Worm (Caenorhabditis elegans): ENCODE measurements around the gene Y17G9B.5.

ce11 chrIV:4710459-4710858 is 39.6 kb upstream of the Y17G9B.5 start, which contains the start of gene cif-1:
- TF ChIP-seq cog-1 (tag; optimal IDR thresholded peaks at IDR 0.05) (no peak), ztf-23 (GFP tag; IDR thresholded peaks at IDR 0.05) (no peak), ref-1 (GFP tag; conservative IDR thresholded peaks at IDR 0.05) (no peak)

All from whole organism, midembryonic.